Worm (Caenorhabditis elegans) whole organism, L4 larva: ENCODE results near the gene lgc-11.

Source experiments
- F44E2.7 ChIP-seq: fragments of 200-800 bp; sonication (Bioruptor generic); IDR thresholded peaks from 2 replicates; pipeline ENCODE4 v2.1.2; 2022; ENCODE audit warnings: missing genetic modification characterization, missing compliant biosample characterization
- Y48G9A.11 ChIP-seq: fragments of 200-800 bp; sonication (Bioruptor generic); IDR thresholded peaks from 2 replicates; pipeline ENCODE4 v1.3.6; 2022; ENCODE audit warnings: missing genetic modification reagents, missing genetic modification characterization, missing compliant biosample characterization
- Y75B8A.6 ChIP-seq: fragments of 200-800 bp; sonication (Bioruptor generic); IDR thresholded peaks from 2 replicates; pipeline ENCODE4 v1.3.6; 2022; ENCODE audit warnings: missing genetic modification reagents, missing genetic modification characterization, missing compliant biosample characterization
- aly-2 ChIP-seq: sonication (generic microtip); optimal IDR thresholded peaks from 2 replicates; lab custom pipeline; 2018; ENCODE audit warnings: missing biosample characterization, missing genetic modification characterization
- attf-4 ChIP-seq: sonication (generic microtip); optimal IDR thresholded peaks from 3 replicates; lab custom pipeline; 2017; ENCODE audit warnings: missing biosample characterization, missing genetic modification characterization
- ceh-20 ChIP-seq: fragments of 200-800 bp; sonication (Bioruptor generic); IDR thresholded peaks from 2 replicates; pipeline ENCODE4 v1.3.6; 2022; ENCODE audit warnings: missing genetic modification reagents, missing genetic modification characterization, missing compliant biosample characterization
- ctbp-1 ChIP-seq: fragments of 200-800 bp; sonication (Bioruptor generic); IDR thresholded peaks from 2 replicates; pipeline ENCODE4 v1.3.6; 2022; ENCODE audit warnings: missing genetic modification reagents, missing genetic modification characterization, missing compliant biosample characterization
- daf-19 ChIP-seq: fragments of 200-800 bp; sonication (Bioruptor generic); conservative IDR thresholded peaks from 2 replicates; pipeline ENCODE4 v1.3.6; 2022; ENCODE audit warnings: missing genetic modification characterization, missing compliant biosample characterization
- daf-8 ChIP-seq: fragments of 200-800 bp; sonication (Bioruptor generic); IDR thresholded peaks from 2 replicates; pipeline ENCODE4 v1.3.6; 2022; ENCODE audit warnings: missing genetic modification characterization, missing compliant biosample characterization
- dmd-6 ChIP-seq: fragments of 200-800 bp; sonication (Bioruptor generic); IDR thresholded peaks from 2 replicates; pipeline ENCODE4 v1.3.6; 2022; ENCODE audit warnings: missing genetic modification reagents, missing genetic modification characterization, missing compliant biosample characterization
- dve-1 ChIP-seq: sonication (generic microtip); optimal IDR thresholded peaks from 2 replicates; lab custom pipeline; 2017; ENCODE audit warnings: antibody characterized with exemption, mild to moderate bottlenecking, missing genetic modification characterization, missing compliant biosample characterization; ENCODE audit not compliant: insufficient read depth
- fkh-10 ChIP-seq: fragments of 150-350 bp; optimal IDR thresholded peaks from 2 replicates; lab custom pipeline; 2014; ENCODE audit warnings: missing biosample characterization, missing genetic modification reagents, missing genetic modification characterization
- hif-1 ChIP-seq, 2 experiments: sonication (generic microtip); optimal IDR thresholded peaks; 2 replicates each; lab custom pipeline; 2016 to 2017; ENCODE audit warnings: missing compliant biosample characterization in 2 of 2, missing genetic modification characterization in 2 of 2, missing genetic modification reagents in 2 of 2, missing genotype in 2 of 2, mild to moderate bottlenecking in 1 of 2
- hlh-11 ChIP-seq: fragments of 200-800 bp; sonication (Bioruptor generic); optimal IDR thresholded peaks from 2 replicates; lab custom pipeline; 2018; ENCODE audit warnings: mild to moderate bottlenecking, missing genetic modification characterization, missing compliant biosample characterization
- lin-13 ChIP-seq: fragments of 150-350 bp; optimal IDR thresholded peaks from 2 replicates; lab custom pipeline; 2014; ENCODE audit warnings: missing biosample characterization, missing genetic modification reagents, missing genetic modification characterization
- lin-29 ChIP-seq: fragments of 200-800 bp; sonication (Bioruptor generic); IDR thresholded peaks from 2 replicates; pipeline ENCODE4 v1.3.6; 2022; ENCODE audit warnings: missing genetic modification reagents, missing genetic modification characterization, missing compliant biosample characterization
- madf-5 ChIP-seq, 2 experiments: fragments of 200-800 bp; sonication (Bioruptor generic); IDR thresholded peaks; 2 replicates each; pipeline ENCODE4 v1.3.6; 2022; ENCODE audit warnings: missing compliant biosample characterization in 2 of 2, missing genetic modification characterization in 2 of 2
- madf-9 ChIP-seq: fragments of 200-800 bp; sonication (Bioruptor generic); conservative IDR thresholded peaks from 2 replicates; pipeline ENCODE4 v1.3.6; 2022; ENCODE audit warnings: missing genetic modification reagents, missing genetic modification characterization, missing compliant biosample characterization
- mdl-1 ChIP-seq, 2 experiments: fragments of 150-350 bp in 1 of 2; sonication (generic microtip) in 1 of 2; optimal IDR thresholded peaks; 2 replicates each; lab custom pipeline; 2014 to 2017; ENCODE audit warnings: missing biosample characterization in 2 of 2, missing genetic modification characterization in 2 of 2
- mxl-2 ChIP-seq: fragments of 200-800 bp; sonication (Bioruptor generic); conservative IDR thresholded peaks from 2 replicates; pipeline ENCODE4 v1.3.6; 2022; ENCODE audit warnings: missing genetic modification reagents, missing genetic modification characterization, missing compliant biosample characterization
- nhr-42 ChIP-seq: fragments of 200-800 bp; sonication (Bioruptor generic); IDR thresholded peaks from 2 replicates; pipeline ENCODE4 v1.3.6; 2022; ENCODE audit warnings: missing genetic modification characterization, missing compliant biosample characterization
- nhr-77 ChIP-seq: fragments of 150-350 bp; optimal IDR thresholded peaks from 2 replicates; lab custom pipeline; 2014; ENCODE audit warnings: missing biosample characterization, missing genetic modification characterization
- pha-4 ChIP-seq, 2 experiments: fragments of 150-350 bp in 1 of 2; fragments of 200-800 bp in 1 of 2; sonication (Bioruptor generic) in 1 of 2; IDR thresholded peaks in 1 of 2; optimal IDR thresholded peaks in 1 of 2; 2 replicates each; pipeline versions ENCODE4 v1.3.6 to Lab custom; 2014 to 2022; ENCODE audit warnings: missing genetic modification characterization in 2 of 2, missing genetic modification reagents in 2 of 2, missing biosample characterization in 1 of 2, missing compliant biosample characterization in 1 of 2
- pqm-1 ChIP-seq: sonication (generic microtip); optimal IDR thresholded peaks from 2 replicates; lab custom pipeline; 2017; ENCODE audit warnings: missing biosample characterization, missing genetic modification characterization
- saeg-2 ChIP-seq: fragments of 200-800 bp; sonication (Bioruptor generic); IDR thresholded peaks from 2 replicates; pipeline ENCODE4 v1.3.6; 2022; ENCODE audit warnings: missing genetic modification reagents, missing genetic modification characterization, missing compliant biosample characterization
- sdz-12 ChIP-seq: fragments of 200-800 bp; sonication (Bioruptor generic); optimal IDR thresholded peaks from 2 replicates; lab custom pipeline; 2018; ENCODE audit warnings: mild to moderate bottlenecking, missing genetic modification characterization, missing compliant biosample characterization
- spr-3 ChIP-seq: fragments of 200-800 bp; sonication (Bioruptor generic); optimal IDR thresholded peaks from 2 replicates; lab custom pipeline; 2018; ENCODE audit warnings: mild to moderate bottlenecking, missing genetic modification characterization, missing compliant biosample characterization
- tra-1 ChIP-seq: fragments of 200-800 bp; sonication (Bioruptor generic); IDR thresholded peaks from 2 replicates; pipeline ENCODE4 v1.3.6; 2022; ENCODE audit warnings: missing genetic modification reagents, missing genetic modification characterization, missing compliant biosample characterization
- unc-130 ChIP-seq: sonication (generic microtip); optimal IDR thresholded peaks from 2 replicates; lab custom pipeline; 2016; ENCODE audit warnings: missing genetic modification reagents, missing genetic modification characterization, missing compliant biosample characterization
- unc-62 ChIP-seq, 3 experiments: fragments of 150-350 bp in 1 of 3; sonication (generic microtip); optimal IDR thresholded peaks in 2 of 3; peaks in 1 of 3; 1 replicate in 1 of 3; 2 replicates in 2 of 3; lab custom pipeline; 2014 to 2017; ENCODE audit warnings: missing biosample characterization in 3 of 3, missing genetic modification characterization in 3 of 3, missing genetic modification reagents in 3 of 3, missing genotype in 1 of 3
- vab-7 ChIP-seq: fragments of 200-800 bp; sonication (Bioruptor generic); IDR thresholded peaks from 2 replicates; pipeline ENCODE4 v1.3.6; 2022; ENCODE audit warnings: missing genetic modification reagents, missing genetic modification characterization, missing compliant biosample characterization
- zfp-3 ChIP-seq: fragments of 200-800 bp; sonication (Bioruptor generic); conservative IDR thresholded peaks from 2 replicates; pipeline ENCODE4 v1.3.6; 2022; ENCODE audit warnings: missing genetic modification reagents, missing genetic modification characterization, missing compliant biosample characterization
- zip-11 ChIP-seq: fragments of 200-800 bp; sonication (Bioruptor generic); IDR thresholded peaks from 2 replicates; pipeline ENCODE4 v1.3.6; 2022; ENCODE audit warnings: missing genetic modification characterization, missing compliant biosample characterization
- ztf-11 ChIP-seq: fragments of 150-350 bp; optimal IDR thresholded peaks from 2 replicates; lab custom pipeline; 2014; ENCODE audit warnings: missing biosample characterization, missing genetic modification characterization
- ztf-7 ChIP-seq: fragments of 150-350 bp; optimal IDR thresholded peaks from 2 replicates; lab custom pipeline; 2014; ENCODE audit warnings: missing biosample characterization, missing genetic modification characterization

The lgc-11 gene

ce11 chrX:7500970-7501369 is 5.5 kb downstream of the lgc-11 start, which contains the start of gene uggt-1 (continued):
- peak; percentile 87 for TF ChIP-seq daf-19 (GFP tag; lab: Robert Waterston, UW)
- 0 out of 2 replicates have a peak, but pooled peaks have one; percentile 40 for TF ChIP-seq zfp-3
- no peak for TF ChIP-seq zip-11 (GFP tag; lab: Robert Waterston, UW)
- TF ChIP-seq sdz-12 (GFP tag; lab: Kevin White, UChicago): no peak
- no peak for TF ChIP-seq Y75B8A.6 (GFP tag; lab: Robert Waterston, UW)
- no peak for TF ChIP-seq lin-29
- no peak for TF ChIP-seq F44E2.7 (GFP tag; lab: Robert Waterston, UW)
- no peak for TF ChIP-seq madf-5 (GFP tag; IDR thresholded peaks at IDR 0.05; lab: Robert Waterston, UW)
- no peak for TF ChIP-seq spr-3 (GFP tag; lab: Kevin White, UChicago)
- peak; percentile 91 for TF ChIP-seq fkh-10
- peak; percentile 67; the same call in 1 of the 2 replicates for TF ChIP-seq madf-9
- TF ChIP-seq unc-130 (GFP tag; lab: Kevin White, UChicago): no peak
- peak; percentile 73 for TF ChIP-seq pqm-1 (tag; lab: Kevin White, UChicago)
- TF ChIP-seq ztf-11 (tag; lab: Kevin White, UChicago): no peak
- TF ChIP-seq ctbp-1: peak; percentile 78
- TF ChIP-seq vab-7 (GFP tag; lab: Robert Waterston, UW): peak; percentile 72
- TF ChIP-seq saeg-2: no peak
- TF ChIP-seq pha-4 (GFP tag; IDR thresholded peaks at IDR 0.05; lab: Robert Waterston, UW): peak; percentile 69; the same call in 1 of the 2 replicates
- TF ChIP-seq pha-4 (tag; optimal IDR thresholded peaks at IDR 0.05; lab: Kevin White, UChicago): no peak
- no peak for TF ChIP-seq attf-4 (tag; lab: Kevin White, UChicago)

- TF ChIP-seq dve-1 (tag; lab: Kevin White, UChicago) (no peak), aly-2 (tag; lab: Kevin White, UChicago) (no peak), mdl-1 (tag; optimal IDR thresholded peaks at IDR 0.05; lab: Kevin White, UChicago) (no peak), nhr-42 (GFP tag; lab: Robert Waterston, UW) (no peak), daf-8 (GFP tag; lab: Robert Waterston, UW) (no peak), ztf-7 (no peak), hlh-11 (no peak), nhr-77 (no peak)
These were observed 10.9 kb downstream of the lgc-11 start, which contains the start of gene try-14 for ce11 chrX:7495491-7495890. Gene try-14 (minus strand): TSS chrX:7495591.

- no peak for TF ChIP-seq hif-1 (tag; optimal IDR thresholded peaks at IDR 0.05; lab: Kevin White, UChicago)
- no peak for TF ChIP-seq ceh-20 (GFP tag; lab: Robert Waterston, UW)
- no peak for TF ChIP-seq lin-13 (GFP tag; lab: Kevin White, UChicago)
- no peak for TF ChIP-seq tra-1
- TF ChIP-seq dmd-6 (GFP tag; lab: Robert Waterston, UW): no peak
- no peak for TF ChIP-seq mxl-2 (GFP tag; lab: Robert Waterston, UW)
These were observed 13.4 kb downstream of the lgc-11 start, which contains the start of gene F48E3.2 for ce11 chrX:7493020-7493419. Gene F48E3.2 (minus strand): TSS chrX:7493120.

- peak in 1 of 2 experiments; percentile 89 for TF ChIP-seq unc-62 (GFP tag; optimal IDR thresholded peaks at IDR 0.05 in 1 of 2; lab: Kevin White, UChicago)
- no peak for TF ChIP-seq unc-62 (tag; optimal IDR thresholded peaks at IDR 0.05; lab: Kevin White, UChicago)
- TF ChIP-seq Y48G9A.11 (GFP tag; lab: Robert Waterston, UW): no peak
These were observed 14.9 kb downstream of the lgc-11 start for ce11 chrX:7491521-7491920.
